Fruit fly (Drosophila melanogaster) whole organism, prepupa: Measurements from ENCODE around the gene CG43179.

Source experiments
- CG11294 ChIP-seq: fragments of 200-800 bp; sonication (Bioruptor generic); IDR thresholded peaks from 2 replicates; pipeline ENCODE4 v1.3.6; 2022; ENCODE audit warnings: missing biosample characterization, missing genetic modification characterization
- CG11762 ChIP-seq: fragments of 200-800 bp; sonication (Bioruptor generic); optimal IDR thresholded peaks from 3 replicates; lab custom pipeline; 2016; ENCODE audit warnings: missing biosample characterization, missing genetic modification characterization; ENCODE audit not compliant: insufficient read depth
- CG11902 ChIP-seq: fragments of 200-800 bp; sonication (Bioruptor generic); optimal IDR thresholded peaks from 3 replicates; lab custom pipeline; 2016; ENCODE audit warnings: missing biosample characterization, missing genetic modification characterization
- CG16779 ChIP-seq: fragments of 200-800 bp; sonication (Bioruptor generic); optimal IDR thresholded peaks from 3 replicates; lab custom pipeline; 2017; ENCODE audit warnings: missing biosample characterization, mild to moderate bottlenecking, missing genetic modification characterization
- CG3032 ChIP-seq: fragments of 200-800 bp; optimal IDR thresholded peaks from 2 replicates; lab custom pipeline; 2019; ENCODE audit warnings: missing biosample characterization, mild to moderate bottlenecking, missing genetic modification characterization, moderate library complexity
- CG31627 ChIP-seq: fragments of 200-800 bp; sonication (Bioruptor generic); optimal IDR thresholded peaks from 3 replicates; lab custom pipeline; 2016; ENCODE audit warnings: missing biosample characterization, missing genetic modification characterization
- CG32006 ChIP-seq: fragments of 200-800 bp; sonication (Bioruptor generic); optimal IDR thresholded peaks from 3 replicates; lab custom pipeline; 2017; ENCODE audit warnings: missing biosample characterization, mild to moderate bottlenecking, missing genetic modification characterization
- CG34406 ChIP-seq: fragments of 200-800 bp; sonication (Bioruptor generic); optimal IDR thresholded peaks from 3 replicates; lab custom pipeline; 2016; ENCODE audit warnings: missing biosample characterization, missing genetic modification characterization
- CG3919 ChIP-seq: fragments of 200-800 bp; sonication (Bioruptor generic); optimal IDR thresholded peaks from 3 replicates; lab custom pipeline; 2016; ENCODE audit warnings: missing biosample characterization, missing genetic modification characterization
- CG4318 ChIP-seq: fragments of 200-800 bp; sonication (Bioruptor generic); optimal IDR thresholded peaks from 3 replicates; lab custom pipeline; 2017; ENCODE audit warnings: missing biosample characterization, mild to moderate bottlenecking, missing genetic modification characterization
- CG6163 ChIP-seq: fragments of 200-800 bp; sonication (Bioruptor generic); IDR thresholded peaks from 3 replicates; pipeline ENCODE4 v1.3.6; 2022; ENCODE audit warnings: missing biosample characterization, missing genetic modification characterization
- CG6276 ChIP-seq: fragments of 200-800 bp; sonication (Bioruptor generic); optimal IDR thresholded peaks from 2 replicates; lab custom pipeline; 2017; ENCODE audit warnings: missing biosample characterization, mild to moderate bottlenecking, missing genetic modification characterization
- CG6792 ChIP-seq: fragments of 200-800 bp; sonication (Bioruptor generic); optimal IDR thresholded peaks from 3 replicates; lab custom pipeline; 2016; ENCODE audit warnings: missing biosample characterization, missing genetic modification characterization
- CG6808 ChIP-seq: fragments of 200-800 bp; sonication (Bioruptor generic); optimal IDR thresholded peaks from 3 replicates; lab custom pipeline; 2017; ENCODE audit warnings: missing biosample characterization, missing genetic modification characterization, mild to moderate bottlenecking, moderate library complexity, missing genetic modification reagents
- CG7368 ChIP-seq: fragments of 200-800 bp; sonication (Bioruptor generic); optimal IDR thresholded peaks from 3 replicates; lab custom pipeline; 2016; ENCODE audit warnings: missing biosample characterization, missing genetic modification characterization
- CG8319 ChIP-seq: fragments of 200-800 bp; sonication (Bioruptor generic); optimal IDR thresholded peaks from 3 replicates; lab custom pipeline; 2016; ENCODE audit warnings: missing biosample characterization, missing genetic modification characterization
- CG8632 ChIP-seq: fragments of 200-800 bp; sonication (Bioruptor generic); optimal IDR thresholded peaks from 3 replicates; lab custom pipeline; 2016; ENCODE audit warnings: missing biosample characterization, missing genetic modification characterization
- CG9139 ChIP-seq: fragments of 200-800 bp; sonication (Bioruptor generic); optimal IDR thresholded peaks from 3 replicates; lab custom pipeline; 2017; ENCODE audit warnings: missing biosample characterization, mild to moderate bottlenecking, missing genetic modification characterization
- Eip78C ChIP-seq: fragments of 200-800 bp; sonication (Bioruptor generic); peaks from one replicate; lab custom pipeline; 2016; ENCODE audit warnings: missing biosample characterization, missing genetic modification characterization
- Eip93F ChIP-seq: fragments of 200-800 bp; sonication (Bioruptor generic); optimal IDR thresholded peaks from 2 replicates; lab custom pipeline; 2016; ENCODE audit warnings: missing biosample characterization, mild to moderate bottlenecking, missing genetic modification characterization
- Ets21C ChIP-seq: fragments of 200-800 bp; sonication (Bioruptor generic); optimal IDR thresholded peaks from 3 replicates; lab custom pipeline; 2016; ENCODE audit warnings: missing biosample characterization, missing genetic modification characterization
- Ets96B ChIP-seq: fragments of 200-800 bp; optimal IDR thresholded peaks from 2 replicates; lab custom pipeline; 2019; ENCODE audit warnings: missing biosample characterization, mild to moderate bottlenecking, missing genetic modification characterization, moderate library complexity
- Gug ChIP-seq: fragments of 200-800 bp; sonication (Bioruptor generic); IDR thresholded peaks from 2 replicates; pipeline ENCODE4 v1.3.6; 2022; ENCODE audit warnings: missing biosample characterization, missing genetic modification characterization
- Hr39 ChIP-seq: fragments of 200-800 bp; sonication (Bioruptor generic); optimal IDR thresholded peaks from 2 replicates; lab custom pipeline; 2016; ENCODE audit warnings: missing biosample characterization, missing genetic modification characterization
- Hr4 ChIP-seq: fragments of 200-800 bp; sonication (Bioruptor generic); optimal IDR thresholded peaks from 3 replicates; lab custom pipeline; 2016; ENCODE audit warnings: missing biosample characterization, missing genetic modification characterization
- Lpt ChIP-seq: fragments of 200-800 bp; sonication (Bioruptor generic); optimal IDR thresholded peaks from 3 replicates; lab custom pipeline; 2016; ENCODE audit warnings: missing biosample characterization, missing genetic modification characterization
- Met ChIP-seq: fragments of 200-800 bp; sonication (Bioruptor generic); optimal IDR thresholded peaks from 3 replicates; lab custom pipeline; 2016; ENCODE audit warnings: missing biosample characterization, missing genetic modification characterization
- OdsH ChIP-seq: fragments of 200-800 bp; sonication (Bioruptor generic); optimal IDR thresholded peaks from 3 replicates; lab custom pipeline; 2016; ENCODE audit warnings: missing biosample characterization, missing genetic modification characterization
- Smox ChIP-seq: fragments of 200-800 bp; sonication (Bioruptor generic); optimal IDR thresholded peaks from 3 replicates; lab custom pipeline; 2016; ENCODE audit warnings: missing biosample characterization, missing genetic modification characterization
- Sox102F ChIP-seq: fragments of 200-800 bp; sonication (Bioruptor generic); optimal IDR thresholded peaks from 2 replicates; lab custom pipeline; 2016; ENCODE audit warnings: missing biosample characterization, mild to moderate bottlenecking, missing genetic modification characterization
- Sox15 ChIP-seq: fragments of 200-800 bp; sonication (Bioruptor generic); optimal IDR thresholded peaks from 3 replicates; lab custom pipeline; 2016; ENCODE audit warnings: missing biosample characterization, missing genetic modification characterization
- achi ChIP-seq: fragments of 200-800 bp; sonication (Bioruptor generic); optimal IDR thresholded peaks from 3 replicates; lab custom pipeline; 2016; ENCODE audit warnings: missing biosample characterization, missing genetic modification characterization
- acj6 ChIP-seq: fragments of 200-800 bp; sonication (Bioruptor generic); optimal IDR thresholded peaks from 3 replicates; lab custom pipeline; 2016; ENCODE audit warnings: missing biosample characterization, missing genetic modification characterization
- cyc ChIP-seq: fragments of 200-800 bp; sonication (Bioruptor generic); optimal IDR thresholded peaks from 3 replicates; lab custom pipeline; 2016; ENCODE audit warnings: missing biosample characterization, missing genetic modification characterization
- dac ChIP-seq: fragments of 200-800 bp; sonication (Bioruptor generic); optimal IDR thresholded peaks from 2 replicates; lab custom pipeline; 2017; ENCODE audit warnings: missing biosample characterization, mild to moderate bottlenecking, missing genetic modification characterization
- dsx ChIP-seq: fragments of 200-800 bp; optimal IDR thresholded peaks from 3 replicates; lab custom pipeline; 2019; ENCODE audit warnings: missing biosample characterization, mild to moderate bottlenecking, missing genetic modification characterization, moderate library complexity; ENCODE audit not compliant: poor library complexity, severe bottlenecking
- eg ChIP-seq: fragments of 200-800 bp; sonication (Bioruptor generic); IDR thresholded peaks from 3 replicates; pipeline ENCODE4 v1.3.6; 2022; ENCODE audit warnings: missing biosample characterization, missing genetic modification characterization
- esn ChIP-seq: fragments of 200-800 bp; sonication (Bioruptor generic); optimal IDR thresholded peaks from 2 replicates; lab custom pipeline; 2016; ENCODE audit warnings: missing biosample characterization, mild to moderate bottlenecking, missing genetic modification characterization, moderate library complexity
- fd59A ChIP-seq: fragments of 200-800 bp; sonication (Bioruptor generic); optimal IDR thresholded peaks from 2 replicates; lab custom pipeline; 2017; ENCODE audit warnings: missing biosample characterization, mild to moderate bottlenecking, missing genetic modification characterization, missing genetic modification reagents
- fd85E ChIP-seq: fragments of 200-800 bp; sonication (Bioruptor generic); optimal IDR thresholded peaks from 3 replicates; lab custom pipeline; 2016; ENCODE audit warnings: missing biosample characterization, missing genetic modification characterization
- fkh ChIP-seq: fragments of 200-800 bp; sonication (Bioruptor generic); optimal IDR thresholded peaks from 3 replicates; lab custom pipeline; 2017; ENCODE audit warnings: missing biosample characterization, mild to moderate bottlenecking, missing genetic modification characterization, moderate library complexity
- lz ChIP-seq: fragments of 200-800 bp; sonication (Bioruptor generic); optimal IDR thresholded peaks from 3 replicates; lab custom pipeline; 2016; ENCODE audit warnings: missing biosample characterization, missing genetic modification characterization
- net ChIP-seq: fragments of 200-800 bp; sonication (Bioruptor generic); optimal IDR thresholded peaks from 3 replicates; lab custom pipeline; 2016; ENCODE audit warnings: missing biosample characterization, missing genetic modification characterization
- pdm3 ChIP-seq: fragments of 200-800 bp; sonication (Bioruptor generic); optimal IDR thresholded peaks from 3 replicates; lab custom pipeline; 2016; ENCODE audit warnings: missing biosample characterization, missing genetic modification characterization
- salr ChIP-seq, 2 experiments: fragments of 200-800 bp; sonication (Bioruptor generic); optimal IDR thresholded peaks; 3 replicates each; lab custom pipeline; 2016 to 2018; ENCODE audit warnings: missing biosample characterization in 2 of 2, missing genetic modification characterization in 2 of 2, mild to moderate bottlenecking in 1 of 2
- ss ChIP-seq, 2 experiments: fragments of 200-800 bp; sonication (Bioruptor generic); optimal IDR thresholded peaks; 2 replicates in 1 of 2; 3 replicates in 1 of 2; lab custom pipeline; 2017 to 2018; ENCODE audit warnings: mild to moderate bottlenecking in 2 of 2, missing biosample characterization in 2 of 2, missing genetic modification characterization in 2 of 2, moderate library complexity in 1 of 2
- svp ChIP-seq: fragments of 200-800 bp; sonication (Bioruptor generic); peaks from one replicate; lab custom pipeline; 2016; ENCODE audit warnings: missing biosample characterization, missing genetic modification characterization
- topi ChIP-seq: fragments of 200-800 bp; sonication (Bioruptor generic); optimal IDR thresholded peaks from 3 replicates; lab custom pipeline; 2016; ENCODE audit warnings: missing biosample characterization, missing genetic modification characterization

CG43179 gene

DNA sequence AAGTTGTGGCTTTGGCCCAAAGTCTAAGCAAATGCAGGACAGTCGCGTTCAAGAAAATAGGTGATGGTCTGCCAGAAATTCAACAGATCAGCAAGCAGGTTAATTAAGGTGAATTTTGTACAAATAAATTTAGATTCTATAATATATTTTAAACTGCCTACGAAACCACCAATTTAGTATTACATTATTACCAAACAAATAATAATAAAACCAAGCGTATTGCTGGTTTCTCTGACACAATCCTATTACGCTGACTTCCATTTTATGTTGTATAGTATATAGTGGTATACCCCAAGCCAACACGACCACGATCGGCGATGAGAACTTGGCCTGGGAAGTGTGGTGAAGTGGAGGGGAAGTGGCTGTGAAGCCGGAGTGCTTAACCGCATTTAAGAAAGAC lies 35.5 kb downstream of the CG43179 start (continued):
- TF ChIP-seq CG32006 (GFP tag; lab: Kevin White, UChicago) = peak; percentile 91
- TF ChIP-seq Sox102F = peak; percentile 84
- peak; percentile 49 for TF ChIP-seq Gug
- TF ChIP-seq Lpt = peak; percentile 72
- peak; percentile 59 for TF ChIP-seq CG11294
- TF ChIP-seq esn (GFP tag; lab: Kevin White, UChicago) = peak; percentile 89
- peak; percentile 87 for TF ChIP-seq CG3032
- TF ChIP-seq fd59A = peak; percentile 81
- TF ChIP-seq CG3919 (GFP tag; lab: Kevin White, UChicago) = peak; percentile 83
- peak; percentile 82 for TF ChIP-seq OdsH (GFP tag; lab: Kevin White, UChicago)
- peak; percentile 48 for TF ChIP-seq Sox15
- peak; percentile 68 for TF ChIP-seq cyc (GFP tag; lab: Kevin White, UChicago)
- TF ChIP-seq lz = peak; percentile 77
- peak; percentile 75 for TF ChIP-seq CG8632 (GFP tag; lab: Kevin White, UChicago)
- TF ChIP-seq dsx (GFP tag; lab: Kevin White, UChicago) = peak; percentile 83
- TF ChIP-seq svp = peak; percentile 95
- peak; percentile 82 for TF ChIP-seq net (GFP tag; lab: Kevin White, UChicago)
- TF ChIP-seq Eip93F = peak; percentile 41
- peak; percentile 82 for TF ChIP-seq Hr4 (GFP tag; lab: Kevin White, UChicago)
- TF ChIP-seq CG11762 (GFP tag; lab: Kevin White, UChicago) = peak; percentile 73
- peak; percentile 90 for TF ChIP-seq CG6808 (GFP tag; lab: Kevin White, UChicago)
- peak; percentile 87 for TF ChIP-seq eg (GFP tag; lab: Robert Waterston, UW)
- peak; percentile 78 for TF ChIP-seq topi (GFP tag; lab: Kevin White, UChicago)
- TF ChIP-seq salr (GFP tag; optimal IDR thresholded peaks at IDR 0.05; lab: Kevin White, UChicago) = peak; percentile 78 to 80

- TF ChIP-seq CG6276 (GFP tag; lab: Kevin White, UChicago) (peak; percentile 73), Ets21C (GFP tag; lab: Kevin White, UChicago) (peak; percentile 11), CG16779 (no peak), CG3919 (GFP tag; lab: Kevin White, UChicago) (peak; percentile 67), Smox (GFP tag; lab: Kevin White, UChicago) (peak; percentile 43), Lpt (peak; percentile 67), achi (peak; percentile 59), CG11902 (GFP tag; lab: Kevin White, UChicago) (peak; percentile 35), CG32006 (GFP tag; lab: Kevin White, UChicago) (peak; percentile 84), fkh (no peak), CG6792 (GFP tag; lab: Kevin White, UChicago) (peak; percentile 34), CG6808 (GFP tag; lab: Kevin White, UChicago) (peak; percentile 61), pdm3 (GFP tag; lab: Kevin White, UChicago) (peak; percentile 45), CG31627 (GFP tag; lab: Kevin White, UChicago) (peak; percentile 31), CG4318 (GFP tag; lab: Kevin White, UChicago) (peak; percentile 67), salr (GFP tag; optimal IDR thresholded peaks at IDR 0.05; lab: Kevin White, UChicago) (peak; percentile 2 to 86), dac (peak; percentile 35), CG9139 (GFP tag; lab: Kevin White, UChicago) (no peak), ss (GFP tag; optimal IDR thresholded peaks at IDR 0.05; lab: Kevin White, UChicago) (no peak), CG8319 (GFP tag; lab: Kevin White, UChicago) (no peak), lz (peak; percentile 35), CG11294 (no peak), topi (GFP tag; lab: Kevin White, UChicago) (peak; percentile 58), net (GFP tag; lab: Kevin White, UChicago) (peak; percentile 49), CG8632 (GFP tag; lab: Kevin White, UChicago) (peak; percentile 41), CG34406 (GFP tag; lab: Kevin White, UChicago) (peak; percentile 50), dsx (GFP tag; lab: Kevin White, UChicago) (peak; percentile 24), fd85E (peak; percentile 13), Eip93F (no peak), OdsH (GFP tag; lab: Kevin White, UChicago) (peak; percentile 67), Eip78C (GFP tag; lab: Kevin White, UChicago) (peak; percentile 91), Sox102F (peak; percentile 12), Met (GFP tag; lab: Kevin White, UChicago) (peak; percentile 58), Gug (peak; percentile 22; the same call in 1 of the 2 replicates), fd59A (peak; percentile 38), CG7368 (no peak), CG6163 (GFP tag; lab: Robert Waterston, UW) (no peak), svp (peak; percentile 69), Hr39 (GFP tag; lab: Kevin White, UChicago) (peak; percentile 45), Ets96B (tag; lab: Kevin White, UChicago) (peak; percentile 24), acj6 (GFP tag; lab: Kevin White, UChicago) (peak; percentile 50)
Observed at dm6 chr3R:14292307-14292711, 36.4 kb downstream of the CG43179 start.
